Worm (Caenorhabditis elegans) whole organism, L2 larva: ENCODE measurements around the gene str-188.

ENCODE experiments used
- alr-1 ChIP-seq: fragments of 150-350 bp; optimal IDR thresholded peaks from 2 replicates; lab custom pipeline; 2014; ENCODE audit warnings: missing biosample characterization, missing genetic modification characterization
- fos-1 ChIP-seq: fragments of 150-350 bp; optimal IDR thresholded peaks from 2 replicates; lab custom pipeline; 2014; ENCODE audit warnings: missing biosample characterization, missing genetic modification characterization
- lin-13 ChIP-seq: fragments of 150-350 bp; optimal IDR thresholded peaks from 2 replicates; lab custom pipeline; 2014; ENCODE audit warnings: missing biosample characterization, missing genetic modification reagents, missing genetic modification characterization
- lsy-2 ChIP-seq, 2 experiments: fragments of 150-350 bp in 1 of 2; sonication (generic microtip) in 1 of 2; optimal IDR thresholded peaks; 2 replicates each; lab custom pipeline; 2014 to 2017; ENCODE audit warnings: missing biosample characterization in 2 of 2, missing genetic modification characterization in 2 of 2
- mdl-1 ChIP-seq, 2 experiments: fragments of 150-350 bp in 1 of 2; sonication (generic microtip) in 1 of 2; optimal IDR thresholded peaks; 2 replicates each; lab custom pipeline; 2017; ENCODE audit warnings: missing biosample characterization in 2 of 2, missing genetic modification characterization in 2 of 2
- nhr-10 ChIP-seq: sonication (generic microtip); optimal IDR thresholded peaks from 2 replicates; lab custom pipeline; 2017; ENCODE audit warnings: missing biosample characterization, missing genetic modification characterization
- nhr-11 ChIP-seq: fragments of 150-350 bp; optimal IDR thresholded peaks from 2 replicates; lab custom pipeline; 2014; ENCODE audit warnings: missing biosample characterization, missing genetic modification characterization
- nhr-12 ChIP-seq: fragments of 150-350 bp; optimal IDR thresholded peaks from 2 replicates; lab custom pipeline; 2014; ENCODE audit warnings: missing biosample characterization, missing genetic modification characterization
- nhr-237 ChIP-seq: fragments of 150-350 bp; optimal IDR thresholded peaks from 2 replicates; lab custom pipeline; 2014; ENCODE audit warnings: missing biosample characterization, missing genetic modification characterization
- nhr-77 ChIP-seq: fragments of 150-350 bp; optimal IDR thresholded peaks from 2 replicates; lab custom pipeline; 2014; ENCODE audit warnings: missing biosample characterization, missing genetic modification characterization
- snpc-4 ChIP-seq: fragments of 150-350 bp; optimal IDR thresholded peaks from 2 replicates; lab custom pipeline; 2014; ENCODE audit warnings: missing biosample characterization, missing genetic modification characterization
- unc-62 ChIP-seq: fragments of 150-350 bp; optimal IDR thresholded peaks from 2 replicates; lab custom pipeline; 2014; ENCODE audit warnings: missing biosample characterization, missing genetic modification reagents, missing genetic modification characterization

DNA sequence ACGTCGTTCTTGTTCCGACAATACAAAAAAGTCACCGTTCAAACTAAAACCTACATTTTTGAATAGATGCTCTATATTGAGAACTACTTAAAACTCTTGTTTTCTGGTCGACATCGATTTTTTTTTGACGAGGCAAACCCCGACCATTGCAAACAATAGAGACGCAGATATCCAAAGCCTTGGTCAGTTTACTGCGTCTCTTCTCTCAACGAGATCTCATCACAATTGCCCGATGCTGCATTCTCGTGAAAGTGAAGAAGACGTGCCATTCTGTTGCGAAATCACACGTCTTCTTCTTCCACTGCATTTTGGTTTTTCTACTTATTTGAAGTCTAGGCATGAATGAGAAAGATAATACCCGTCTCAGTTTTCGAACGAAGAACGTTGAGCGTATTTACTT, 12.1 kb upstream of the str-188 start:
- TF ChIP-seq nhr-10 (tag; lab: Kevin White, UChicago) (no peak), lin-13 (GFP tag; lab: Kevin White, UChicago) (peak; percentile 18), fos-1 (tag; lab: Kevin White, UChicago) (peak; percentile 41), mdl-1 (tag; optimal IDR thresholded peaks at IDR 0.05; lab: Kevin White, UChicago) (peak in 1 of 2 experiments; percentile 22), nhr-237 (no peak), unc-62 (no peak), nhr-77 (no peak), nhr-11 (no peak), snpc-4 (tag; lab: Kevin White, UChicago) (no peak), nhr-12 (tag; lab: Kevin White, UChicago) (no peak), alr-1 (tag; lab: Kevin White, UChicago) (no peak), lsy-2 (tag; optimal IDR thresholded peaks at IDR 0.05; lab: Kevin White, UChicago) (peak in 1 of 2 experiments; percentile 55)
